Fruit fly (Drosophila melanogaster) whole organism, embryonic: Measurements from ENCODE around the gene Or65a.

Source experiments
- gem ChIP-seq: fragments of 200-800 bp; sonication (Bioruptor generic); optimal IDR thresholded peaks from 2 replicates; lab custom pipeline; 2019; ENCODE audit warnings: missing biosample characterization, mild to moderate bottlenecking, missing genetic modification characterization, moderate library complexity
- usp ChIP-seq: fragments of >200 bp; optimal IDR thresholded peaks from 2 replicates; lab custom pipeline; 2017; ENCODE audit warnings: missing biosample characterization, missing genetic modification characterization

DNA sequence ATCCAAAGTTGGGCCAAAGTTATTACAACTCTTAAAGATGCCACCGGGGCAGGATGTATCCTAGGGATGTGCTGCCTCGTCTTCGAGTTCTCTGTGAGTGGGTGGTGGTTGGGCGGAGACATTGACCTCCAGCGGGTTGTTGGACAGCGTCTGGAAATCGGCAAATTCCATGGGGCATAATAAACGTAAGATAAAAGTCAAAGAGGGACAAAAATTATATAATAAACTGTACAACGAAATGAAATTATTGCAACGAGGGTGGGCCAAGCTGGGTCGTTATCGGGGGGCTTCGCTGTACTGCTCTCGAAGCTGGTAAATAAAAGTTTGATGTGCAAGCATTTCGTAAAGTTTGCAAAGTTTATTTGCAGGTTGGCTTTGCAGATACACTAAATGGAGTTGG lies 28.0 kb downstream of the Or65a start:
- TF ChIP-seq gem (no peak), usp (no peak)
